Fruit fly (Drosophila melanogaster): Measurements from ENCODE around the gene CG14400.

Gene CG14400

DNA sequence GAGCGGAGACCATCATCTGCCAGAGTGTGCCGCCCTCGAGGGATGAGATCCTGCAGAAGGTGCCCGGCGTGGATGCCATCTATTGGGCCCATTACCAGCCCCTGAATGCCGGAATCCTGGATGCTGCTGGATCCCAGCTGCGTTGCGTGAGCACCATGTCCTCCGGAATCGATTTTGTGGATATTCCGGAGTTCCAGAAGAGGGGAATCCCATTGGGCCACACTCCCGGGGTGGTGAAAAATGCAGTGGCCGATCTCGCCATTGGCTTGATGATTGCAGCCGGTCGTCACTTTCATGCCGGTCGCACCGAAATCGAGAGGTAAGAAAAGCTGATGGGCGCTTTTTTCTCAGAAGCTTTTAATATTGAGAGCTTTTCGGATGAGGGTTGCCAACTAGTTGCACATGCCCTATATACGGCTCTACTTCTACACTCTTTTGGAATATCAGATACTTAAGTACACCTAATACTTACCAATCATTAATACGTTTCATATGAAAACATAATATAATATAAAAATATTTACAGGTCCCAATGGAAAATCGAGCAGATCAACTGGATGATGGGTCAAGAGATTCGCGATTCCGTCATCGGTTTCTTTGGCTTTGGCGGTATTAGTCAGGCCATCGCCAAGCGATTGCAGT is 27.8 kb downstream of the CG14400 start:
- TF ChIP-seq noc (tag; optimal IDR thresholded peaks at IDR 0.05), result peak; percentile 68

DNA sequence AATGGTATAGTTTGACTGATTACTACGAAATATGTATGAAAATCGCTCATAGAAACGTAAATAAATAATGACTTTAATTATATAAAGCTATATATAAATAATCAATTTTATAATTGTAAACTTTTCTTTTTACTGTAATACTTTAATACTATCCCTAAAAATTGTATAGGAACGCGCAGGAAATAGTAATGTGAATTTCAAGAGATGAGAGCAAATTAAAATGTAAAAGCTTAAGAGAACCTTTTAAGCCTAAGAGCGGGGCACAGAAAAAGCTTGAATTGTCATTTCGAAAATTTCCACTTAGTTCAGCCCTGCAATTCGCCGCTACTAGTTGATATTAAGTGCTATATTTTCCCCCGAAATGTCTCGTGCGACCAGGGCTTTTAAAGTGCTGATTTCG is 28.4 kb downstream of the CG14400 start, which contains the start of gene CG31673:
Gene CG31673, plus strand, starts transcription at position 301 of the 400 bp plus-strand sequence.
- no peak for TF ChIP-seq noc (tag; optimal IDR thresholded peaks at IDR 0.05)

DNA sequence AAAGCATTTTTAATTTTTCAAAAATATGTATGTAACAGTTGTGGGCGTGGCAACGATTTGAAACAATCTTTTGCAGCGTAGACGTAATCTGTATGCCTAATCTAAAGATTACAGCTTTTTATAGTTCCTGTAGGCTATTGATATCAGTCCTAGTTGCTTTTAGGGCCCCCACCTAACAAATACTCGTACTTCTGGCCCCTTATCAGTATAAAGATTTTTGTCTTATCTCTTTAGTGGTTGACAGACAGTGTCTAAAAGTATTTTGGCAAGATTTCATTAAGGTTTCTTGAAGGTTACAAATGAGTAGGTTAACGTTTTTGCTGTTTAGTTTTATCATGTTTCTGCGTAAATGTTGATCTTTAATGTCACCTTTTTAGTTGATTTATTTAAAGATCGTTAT is 29.0 kb downstream of the CG14400 start:
- no peak for TF ChIP-seq noc (tag; optimal IDR thresholded peaks at IDR 0.05)

DNA sequence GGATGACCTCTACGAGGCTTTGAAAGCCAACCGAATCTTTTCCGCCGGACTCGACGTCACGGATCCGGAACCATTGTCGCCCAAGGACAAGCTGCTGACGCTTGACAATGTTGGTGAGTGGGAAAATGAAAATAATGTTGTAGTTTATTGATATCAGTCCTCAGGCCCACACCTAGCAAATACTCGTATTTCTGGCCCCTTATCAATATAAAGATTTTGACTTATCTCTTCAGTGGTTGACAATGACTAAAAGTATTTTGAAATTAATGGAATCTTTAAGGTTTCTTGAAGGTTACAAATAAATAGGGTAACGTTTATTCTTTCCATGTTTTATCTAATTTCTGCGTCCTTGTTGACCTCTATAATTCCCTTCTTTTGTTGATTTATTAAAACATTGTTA is 30.6 kb downstream of the CG14400 start:
- TF ChIP-seq noc (tag; optimal IDR thresholded peaks at IDR 0.05), result no peak

DNA sequence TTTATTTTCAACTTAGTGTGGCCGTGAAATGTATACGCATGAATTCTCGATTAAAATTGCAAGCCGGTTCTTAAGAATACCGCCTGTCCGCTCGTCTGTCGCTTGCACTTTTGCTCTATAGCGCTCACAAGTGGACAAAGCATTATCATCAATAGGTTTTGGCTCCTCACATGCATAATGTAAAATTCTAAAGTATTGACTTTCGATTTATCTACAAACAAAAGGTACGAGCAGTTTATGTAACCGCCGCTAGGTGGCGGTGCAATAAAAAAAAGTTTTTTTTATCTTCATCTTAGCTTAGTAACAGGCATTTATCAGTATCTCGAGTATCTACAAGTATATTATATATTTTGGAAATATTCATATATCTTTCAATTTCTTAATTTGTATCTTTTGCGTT is 31.5 kb downstream of the CG14400 start:
- no peak for TF ChIP-seq noc (tag; optimal IDR thresholded peaks at IDR 0.05)

DNA sequence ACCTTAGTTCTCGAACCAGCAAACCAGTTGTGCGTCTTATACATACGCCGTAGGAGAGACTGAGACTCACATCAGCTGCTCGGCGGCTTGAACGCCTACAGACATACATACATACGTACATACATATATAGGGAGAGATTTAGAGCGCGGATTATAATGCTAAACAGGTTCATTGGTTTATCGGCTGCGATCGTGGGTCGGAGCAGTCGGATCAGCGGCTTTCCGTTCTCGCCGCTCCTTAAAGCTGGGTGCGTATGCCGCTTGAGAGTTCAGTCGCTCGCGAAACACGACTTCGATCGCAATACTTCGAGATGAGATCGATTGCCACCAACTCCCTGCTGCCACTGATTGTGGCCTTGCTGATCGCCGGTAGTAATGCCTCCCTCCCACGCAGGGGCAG is 32.4 kb downstream of the CG14400 start:
- TF ChIP-seq noc (tag; optimal IDR thresholded peaks at IDR 0.05), result peak; percentile 16

DNA sequence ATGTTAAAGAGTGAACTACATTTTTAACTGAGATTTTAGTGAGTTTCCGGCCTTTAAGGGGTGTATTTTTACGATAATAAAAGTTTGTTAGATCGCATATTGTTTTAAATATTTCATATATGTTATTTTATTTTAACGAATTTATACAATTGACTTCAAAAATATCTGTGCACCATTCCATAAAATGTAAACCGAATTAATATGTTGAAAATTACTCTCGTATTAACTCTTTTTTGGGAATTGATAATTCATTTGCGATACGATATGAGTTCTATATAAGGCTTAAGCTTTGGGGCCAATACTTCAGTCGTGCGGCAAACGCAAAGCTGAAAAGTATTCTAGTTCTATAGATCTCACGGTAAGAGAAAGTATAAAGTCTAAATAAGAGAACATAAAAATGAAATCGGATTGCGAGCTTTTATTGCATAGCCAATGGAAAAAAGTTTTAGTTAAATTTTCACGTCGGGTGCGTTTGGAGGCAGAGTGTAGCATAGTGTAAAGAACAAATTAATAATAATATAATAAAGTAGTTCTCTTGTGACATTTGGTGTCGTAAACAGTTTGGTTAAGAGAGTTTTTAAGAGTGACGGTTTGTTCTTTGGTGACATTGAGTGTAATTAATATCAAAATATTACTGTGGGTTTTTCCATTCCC is 33.4 kb downstream of the CG14400 start:
- TF ChIP-seq noc (tag; optimal IDR thresholded peaks at IDR 0.05), result no peak

DNA sequence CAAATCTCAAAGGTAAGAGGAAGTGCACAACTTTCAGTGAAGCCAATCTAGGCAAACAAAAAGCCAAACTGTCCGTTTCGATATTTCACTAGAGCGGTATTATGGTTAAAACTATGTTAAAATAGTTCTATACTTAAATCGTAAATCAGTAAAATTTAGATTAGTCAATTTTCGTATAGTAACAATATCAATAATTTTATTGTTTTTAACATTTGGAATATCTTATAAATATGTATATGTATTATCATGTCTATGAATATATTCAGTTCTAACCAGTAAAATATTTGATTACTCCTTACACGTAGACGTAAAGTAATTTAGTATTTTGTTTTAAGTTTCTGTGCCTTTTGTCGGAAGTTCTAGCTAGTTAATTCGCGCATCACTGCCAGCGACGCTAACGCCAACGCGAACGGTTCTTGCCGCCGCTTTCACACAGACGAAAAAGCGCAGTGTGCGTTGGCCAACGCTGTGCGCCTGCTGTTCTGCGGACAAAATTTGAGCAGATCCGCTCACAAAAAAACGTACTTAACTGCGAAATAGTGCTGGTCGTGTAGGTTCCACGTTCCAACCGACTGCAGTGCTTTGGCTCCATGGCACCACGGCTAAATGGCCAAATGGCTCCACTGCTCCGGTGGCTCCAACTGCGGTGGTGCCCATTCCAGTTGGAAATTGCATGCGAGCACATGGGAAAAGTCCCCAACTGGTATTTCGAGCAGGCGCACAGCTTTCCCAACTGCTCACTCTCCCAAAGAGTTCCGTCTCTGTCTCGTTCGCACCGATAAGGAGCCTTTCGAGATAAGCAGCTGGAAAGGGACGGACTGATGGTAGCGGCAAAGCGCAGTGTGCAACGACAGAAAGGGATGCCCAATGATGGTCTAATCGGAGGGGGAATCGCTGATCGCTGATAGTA is 34.2 kb downstream of the CG14400 start:
- peak; percentile 15 for TF ChIP-seq noc (tag; optimal IDR thresholded peaks at IDR 0.05)

DNA sequence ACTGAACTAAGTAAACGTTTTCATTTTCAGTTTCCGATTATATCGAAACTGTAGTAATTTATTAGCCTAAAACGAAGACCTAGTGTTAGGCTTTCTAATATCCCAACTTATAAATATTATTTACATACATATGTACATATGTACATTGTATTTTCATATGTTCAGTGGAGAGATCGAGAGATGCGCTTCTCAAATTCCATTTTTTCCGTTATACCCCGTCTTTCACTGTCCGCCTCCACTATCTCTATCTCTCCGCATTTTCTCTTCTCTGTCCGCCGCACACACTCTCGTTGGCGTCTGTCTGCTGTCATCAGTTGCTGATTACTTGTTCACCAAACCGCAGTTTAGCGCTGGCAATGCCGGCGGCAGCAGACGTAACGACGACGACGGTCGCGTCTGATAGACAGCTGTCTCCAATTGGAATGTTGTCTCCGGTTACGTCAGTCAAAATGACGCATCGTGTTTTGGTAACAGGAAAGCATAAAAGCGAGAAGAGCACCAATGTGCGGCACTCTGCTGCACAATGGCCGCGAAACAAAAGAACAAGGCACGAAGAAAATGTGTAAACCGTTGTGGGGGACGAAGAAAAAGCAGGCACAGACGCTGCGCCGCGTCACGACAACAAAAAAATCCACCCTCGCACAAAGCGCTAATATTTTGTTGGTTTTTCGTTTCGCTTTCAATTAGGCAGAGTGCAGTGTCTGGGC is 35.0 kb downstream of the CG14400 start, which contains the start of gene CG9331:
Gene CG9331, plus strand, starts transcription at position 340 of the 707 bp plus-strand sequence.
- TF ChIP-seq noc (tag; optimal IDR thresholded peaks at IDR 0.05), result peak; percentile 35

DNA sequence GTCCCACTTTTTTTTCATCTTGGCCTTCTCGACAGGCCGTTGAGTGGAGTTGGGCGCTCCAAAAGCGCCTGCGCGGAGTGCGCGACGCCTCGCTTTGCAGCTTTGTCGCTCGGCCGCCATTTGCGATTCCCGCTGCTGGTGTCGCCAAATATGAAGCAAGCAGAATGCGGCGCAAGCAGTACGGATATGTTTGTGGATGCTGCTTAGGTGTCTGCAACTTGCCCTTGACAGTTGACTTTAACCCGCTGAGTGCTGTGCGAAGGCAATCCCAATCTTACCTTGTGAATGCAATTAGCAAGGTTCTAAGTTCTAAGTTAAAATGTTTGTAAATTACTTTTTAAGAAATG is 35.7 kb downstream of the CG14400 start:
- no peak for TF ChIP-seq noc (tag; optimal IDR thresholded peaks at IDR 0.05)

DNA sequence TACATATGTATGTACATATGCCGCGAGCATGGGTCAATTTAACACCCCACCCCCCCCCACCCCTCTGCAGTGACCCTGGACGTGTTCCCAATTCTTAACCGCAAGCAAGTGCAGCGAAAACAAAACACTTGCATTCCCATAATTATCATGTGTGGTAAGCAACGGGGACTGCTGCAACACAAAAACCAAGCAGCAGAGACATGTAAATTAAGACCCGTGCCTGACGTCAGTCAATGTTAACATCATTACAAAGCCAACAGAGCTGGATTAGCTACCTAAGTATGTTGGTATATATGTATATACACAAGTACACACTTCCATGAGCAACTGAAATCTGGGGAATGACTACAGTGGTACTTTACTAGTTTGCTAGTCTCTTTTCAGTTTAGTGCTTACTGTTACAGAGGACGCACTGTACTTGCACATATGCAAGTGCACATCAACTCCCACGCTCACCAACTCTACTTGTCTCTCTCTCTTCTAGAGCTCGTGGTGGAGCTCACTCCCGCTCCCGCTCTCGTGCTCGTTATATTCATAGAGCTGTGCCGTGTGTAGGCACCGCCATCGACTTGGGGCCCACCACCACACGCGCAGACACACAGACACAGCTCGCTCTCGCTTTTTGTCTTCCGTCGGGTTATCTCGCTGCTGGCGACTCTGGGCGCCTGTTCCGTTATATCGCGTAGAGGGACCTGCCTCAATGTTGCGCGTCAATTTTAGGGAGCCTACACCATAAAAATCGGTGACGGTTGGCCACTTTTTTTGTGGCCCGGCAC is 36.3 kb downstream of the CG14400 start:
- no peak for TF ChIP-seq noc (tag; optimal IDR thresholded peaks at IDR 0.05)

DNA sequence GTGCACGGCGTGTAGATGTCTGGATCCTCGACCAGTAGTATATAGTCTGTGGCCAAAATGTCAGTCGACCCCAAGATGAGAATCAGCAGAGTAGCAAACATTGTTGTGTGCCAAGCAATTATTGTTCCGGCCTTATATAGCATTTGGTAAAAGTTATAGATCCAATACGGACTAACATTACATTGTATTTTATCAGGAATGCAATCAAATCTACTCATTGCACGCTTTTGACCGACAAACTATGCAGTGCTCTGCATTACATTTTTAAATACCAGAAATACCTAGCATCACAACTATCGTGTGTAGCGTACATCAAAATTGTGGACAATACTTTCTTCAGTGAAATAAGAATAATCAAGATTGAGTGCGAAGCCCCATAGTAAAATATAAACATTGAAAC is 36.9 kb downstream of the CG14400 start, which contains the start of gene CheB38c:
Gene CheB38c, minus strand, starts transcription at position 101 of the 400 bp plus-strand sequence.
- TF ChIP-seq noc (tag; optimal IDR thresholded peaks at IDR 0.05), result no peak

DNA sequence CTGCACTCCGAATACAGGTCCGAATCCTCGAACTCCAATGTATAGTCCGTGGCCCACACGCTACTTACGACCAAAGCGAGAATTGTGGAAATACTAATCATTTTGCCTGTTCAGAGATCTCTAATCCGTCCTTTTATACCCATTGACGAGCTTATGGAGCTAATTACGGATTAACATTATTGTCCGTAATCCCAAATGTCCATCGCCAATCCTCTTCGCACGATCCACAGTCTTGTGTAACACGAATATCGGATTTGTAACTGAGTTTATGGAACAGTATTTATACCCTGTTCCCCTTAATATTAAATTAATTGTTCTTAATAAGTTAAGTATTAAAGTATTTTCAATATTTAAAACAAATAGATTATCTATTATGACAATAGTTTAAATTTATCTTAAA is 39.3 kb downstream of the CG14400 start, which contains the start of gene CheB38a:
Gene CheB38a, minus strand, starts transcription at position 101 of the 400 bp plus-strand sequence.
- TF ChIP-seq noc (tag; optimal IDR thresholded peaks at IDR 0.05), result no peak

DNA sequence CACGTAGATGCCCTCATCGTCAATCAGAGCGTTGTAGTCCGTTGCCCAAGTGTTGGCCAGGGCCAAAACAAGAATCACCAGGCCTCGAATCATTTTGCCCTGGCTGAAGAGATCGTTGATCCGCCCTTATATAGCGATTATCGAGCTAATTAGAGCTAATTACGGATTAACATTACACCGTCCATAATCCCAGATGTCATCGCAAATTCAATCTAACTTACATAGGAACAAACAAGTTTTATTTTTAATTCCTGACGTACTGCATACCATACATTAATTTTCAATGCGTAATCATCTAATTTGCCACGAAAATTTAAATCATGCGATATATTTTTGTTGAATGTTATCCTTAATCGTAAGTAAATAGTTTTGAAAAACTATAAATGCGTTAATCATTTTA is 40.5 kb downstream of the CG14400 start, which contains the start of gene CheB38b:
Gene CheB38b, minus strand, starts transcription at position 101 of the 400 bp plus-strand sequence.
- TF ChIP-seq noc (tag; optimal IDR thresholded peaks at IDR 0.05), result no peak

DNA sequence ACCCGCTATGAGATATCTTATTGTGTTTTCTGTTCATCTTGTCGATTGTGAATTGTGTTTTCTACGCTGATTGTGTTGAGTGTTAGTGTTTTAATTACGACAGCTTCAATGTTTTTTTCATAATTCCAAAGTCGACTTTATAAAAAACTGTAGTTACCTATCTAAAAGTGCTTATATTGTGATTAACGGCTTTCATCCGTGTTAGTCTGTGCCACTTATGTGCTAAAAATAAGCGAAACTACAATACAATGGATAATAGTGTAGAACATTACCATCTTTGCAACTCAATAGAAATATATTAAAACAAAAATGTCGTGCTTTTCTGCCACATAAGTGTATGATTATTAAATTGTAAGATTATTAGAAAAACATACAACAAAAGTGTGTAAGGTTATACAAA is 41.6 kb downstream of the CG14400 start, which contains the start of gene CG33322:
Gene CG33322, minus strand, starts transcription at position 101 of the 400 bp plus-strand sequence.
- TF ChIP-seq noc (tag; optimal IDR thresholded peaks at IDR 0.05), result no peak
